Fruit fly (Drosophila melanogaster) whole organism, adult: ENCODE data around the gene CG18547.

Experiments used
- CG11617 ChIP-seq: fragments of 200-800 bp; sonication (Bioruptor generic); optimal IDR thresholded peaks from 2 replicates; lab custom pipeline; 2017; ENCODE audit warnings: mild to moderate bottlenecking, missing biosample characterization, missing genetic modification reagents, missing genetic modification characterization
- CG12768 ChIP-seq: fragments of 200-800 bp; sonication (Bioruptor generic); optimal IDR thresholded peaks from 2 replicates; lab custom pipeline; 2017; ENCODE audit warnings: missing biosample characterization, missing genetic modification characterization, mild to moderate bottlenecking, moderate library complexity, missing genetic modification reagents
- CG14711 ChIP-seq: fragments of 200-800 bp; sonication (Bioruptor generic); optimal IDR thresholded peaks from 2 replicates; lab custom pipeline; 2018; ENCODE audit warnings: missing biosample characterization, mild to moderate bottlenecking, missing genetic modification characterization, moderate library complexity
- CG1620 ChIP-seq: fragments of 200-800 bp; sonication (Bioruptor generic); optimal IDR thresholded peaks from 2 replicates; lab custom pipeline; 2016; ENCODE audit warnings: missing biosample characterization, missing genetic modification characterization
- CG33017 ChIP-seq: fragments of 200-800 bp; sonication (Bioruptor generic); optimal IDR thresholded peaks from 2 replicates; lab custom pipeline; 2018; ENCODE audit warnings: missing biosample characterization, mild to moderate bottlenecking, missing genetic modification characterization, moderate library complexity
- CG5204 ChIP-seq: fragments of 200-800 bp; sonication (Bioruptor generic); optimal IDR thresholded peaks from 2 replicates; lab custom pipeline; 2016; ENCODE audit warnings: missing biosample characterization, missing genetic modification characterization
- CG7045 ChIP-seq: fragments of 200-800 bp; sonication (Bioruptor generic); optimal IDR thresholded peaks from 2 replicates; lab custom pipeline; 2017; ENCODE audit warnings: missing biosample characterization, mild to moderate bottlenecking, missing genetic modification characterization
- CG7101 ChIP-seq: fragments of 200-800 bp; sonication (Bioruptor generic); optimal IDR thresholded peaks from 2 replicates; lab custom pipeline; 2018; ENCODE audit warnings: missing biosample characterization, mild to moderate bottlenecking, missing genetic modification characterization, moderate library complexity
- Clk ChIP-seq: fragments of 200-800 bp; sonication (Bioruptor generic); optimal IDR thresholded peaks from 2 replicates; lab custom pipeline; 2017; ENCODE audit warnings: missing biosample characterization, missing genetic modification characterization
- Crg-1 ChIP-seq: fragments of 200-800 bp; sonication (Bioruptor generic); optimal IDR thresholded peaks from 2 replicates; lab custom pipeline; 2016; ENCODE audit warnings: missing biosample characterization, missing genetic modification characterization
- Hr96 ChIP-seq: fragments of 200-800 bp; sonication (Bioruptor generic); optimal IDR thresholded peaks from 2 replicates; lab custom pipeline; 2016; ENCODE audit warnings: missing biosample characterization, missing genetic modification characterization
- Mnt ChIP-seq: fragments of 200-800 bp; sonication (Bioruptor generic); optimal IDR thresholded peaks from 2 replicates; lab custom pipeline; 2016; ENCODE audit warnings: missing biosample characterization, mild to moderate bottlenecking, missing genetic modification characterization
- bab1 ChIP-seq: fragments of 200-800 bp; sonication (Bioruptor generic); optimal IDR thresholded peaks from 3 replicates; lab custom pipeline; 2019; ENCODE audit warnings: missing biosample characterization, mild to moderate bottlenecking, missing genetic modification characterization, moderate library complexity
- cic ChIP-seq: fragments of 200-800 bp; sonication (Bioruptor generic); optimal IDR thresholded peaks from 2 replicates; lab custom pipeline; 2017; ENCODE audit warnings: missing biosample characterization, mild to moderate bottlenecking, missing genetic modification characterization, moderate library complexity
- cnc ChIP-seq, 2 experiments: fragments of >200 bp; optimal IDR thresholded peaks; 2 replicates each; lab custom pipeline; 2017
- kay ChIP-seq: fragments of 200-800 bp; sonication (Bioruptor generic); peaks from one replicate; lab custom pipeline; 2016; ENCODE audit warnings: missing biosample characterization, missing genetic modification characterization, borderline replicate concordance
- ovo ChIP-seq: fragments of 200-800 bp; sonication (Bioruptor generic); optimal IDR thresholded peaks from 2 replicates; lab custom pipeline; 2016; ENCODE audit warnings: missing biosample characterization, missing genetic modification characterization
- pad ChIP-seq: fragments of 200-800 bp; sonication (Bioruptor generic); optimal IDR thresholded peaks from 3 replicates; lab custom pipeline; 2017; ENCODE audit warnings: missing biosample characterization, missing genetic modification characterization, mild to moderate bottlenecking, moderate library complexity, missing genetic modification reagents
- tj ChIP-seq: fragments of 200-800 bp; sonication (Bioruptor generic); optimal IDR thresholded peaks from 3 replicates; lab custom pipeline; 2017; ENCODE audit warnings: missing biosample characterization, mild to moderate bottlenecking, missing genetic modification characterization, moderate library complexity
- toe ChIP-seq: fragments of 200-800 bp; sonication (Bioruptor generic); optimal IDR thresholded peaks from 2 replicates; lab custom pipeline; 2016; ENCODE audit warnings: missing biosample characterization, missing genetic modification characterization

The CG18547 gene

DNA sequence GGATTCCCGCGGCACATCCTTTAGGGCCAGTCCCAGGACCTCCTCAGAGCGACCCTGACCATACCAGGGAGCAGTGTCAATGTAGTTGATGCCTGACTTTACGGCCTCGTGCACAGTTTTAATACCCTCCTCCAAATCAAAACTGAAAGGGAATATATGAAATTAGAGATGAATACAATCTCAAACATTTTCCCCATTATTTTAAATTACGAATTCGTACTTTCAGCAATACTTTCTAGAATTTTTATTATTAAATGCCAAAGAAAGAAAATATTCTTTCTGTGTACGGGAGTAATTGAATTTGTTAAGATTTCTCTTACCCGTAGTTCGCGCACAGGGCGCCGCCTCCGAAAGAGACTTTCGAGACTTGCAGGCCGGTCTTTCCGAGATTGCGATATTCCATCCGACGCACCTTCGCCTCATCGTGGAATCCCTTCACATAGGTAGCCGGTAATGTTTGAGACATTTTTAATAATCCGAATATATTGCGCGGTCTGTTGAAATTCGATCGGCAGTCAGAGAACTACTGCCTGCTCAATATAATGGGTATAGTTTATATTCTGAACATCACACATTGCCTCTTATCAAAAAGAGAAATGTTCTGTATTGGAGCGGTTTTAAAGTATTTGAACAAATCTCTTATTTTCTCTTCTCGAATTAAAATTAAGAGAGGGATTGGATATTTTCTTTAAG, at the start of gene CG18547:
Gene CG18547, minus strand, starts transcription at position 512 of the 693 bp plus-strand sequence.
- TF ChIP-seq kay (GFP tag; lab: Kevin White, UChicago) (no peak), CG33017 (tag; lab: Kevin White, UChicago) (no peak), bab1 (GFP tag; lab: Kevin White, UChicago) (no peak), CG14711 (tag; lab: Kevin White, UChicago) (peak; percentile 25), Hr96 (no peak), CG11617 (GFP tag; lab: Kevin White, UChicago) (no peak)

dm6 chr3R:12020987-12021386, 40.8 kb upstream of the CG18547 start:
- TF ChIP-seq pad (GFP tag; lab: Kevin White, UChicago): peak; percentile 85
- TF ChIP-seq bab1 (GFP tag; lab: Kevin White, UChicago): no peak
- no peak for TF ChIP-seq CG14711 (tag; lab: Kevin White, UChicago)
- TF ChIP-seq CG5204: no peak
- no peak for TF ChIP-seq ovo (GFP tag; lab: Kevin White, UChicago)
- TF ChIP-seq Hr96: no peak

DNA sequence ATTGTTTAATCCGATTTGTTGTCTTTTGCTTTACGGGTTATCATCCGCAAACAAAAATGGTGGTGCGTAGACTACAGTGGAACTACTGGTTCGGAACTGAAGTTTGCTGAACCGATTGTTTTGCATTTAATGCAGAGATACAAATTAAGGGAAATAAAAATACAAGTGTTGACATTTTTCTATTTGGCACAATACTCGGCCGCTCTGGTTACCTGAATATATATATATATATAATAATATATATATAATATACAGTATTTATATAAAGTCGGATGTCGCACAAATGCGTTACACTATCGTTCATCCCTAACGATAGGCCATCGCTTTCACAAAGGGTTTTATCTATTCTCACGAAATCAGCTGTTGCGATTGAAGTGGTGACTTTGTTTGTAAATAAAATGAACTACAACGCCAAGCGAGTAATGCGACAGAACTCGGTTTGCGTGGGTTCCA, 36.7 kb upstream of the CG18547 start, which contains the start of the genes DCAF12 and Spt3:
Gene DCAF12, minus strand, starts transcription at position 204 of the 453 bp plus-strand sequence.
Gene Spt3, plus strand, starts transcription at position 329 of the 453 bp plus-strand sequence.
- no peak for TF ChIP-seq CG1620 (GFP tag; lab: Kevin White, UChicago)
- peak; percentile 53 for TF ChIP-seq CG14711 (tag; lab: Kevin White, UChicago)
- TF ChIP-seq CG7101 (tag; lab: Kevin White, UChicago): peak; percentile 49
- TF ChIP-seq Mnt: peak; percentile 14
- TF ChIP-seq cic (GFP tag; lab: Kevin White, UChicago): no peak
- TF ChIP-seq Crg-1 (GFP tag; lab: Kevin White, UChicago): no peak
- peak; percentile 8 for TF ChIP-seq tj (GFP tag; lab: Kevin White, UChicago)
- peak; percentile 34 for TF ChIP-seq ovo (GFP tag; lab: Kevin White, UChicago)
- peak; percentile 54 for TF ChIP-seq CG11617 (GFP tag; lab: Kevin White, UChicago)
- peak; percentile 55 for TF ChIP-seq CG7045 (GFP tag; lab: Kevin White, UChicago)
- peak; percentile 48 for TF ChIP-seq CG12768 (GFP tag; lab: Kevin White, UChicago)
- TF ChIP-seq toe (GFP tag; lab: Kevin White, UChicago): peak; percentile 75
- peak; percentile 66 for TF ChIP-seq bab1 (GFP tag; lab: Kevin White, UChicago)
- no peak for TF ChIP-seq kay (GFP tag; lab: Kevin White, UChicago)
- TF ChIP-seq cnc (optimal IDR thresholded peaks at IDR 0.05; lab: Kevin White, UChicago): no peak
- TF ChIP-seq CG33017 (tag; lab: Kevin White, UChicago): peak; percentile 5
- TF ChIP-seq Clk (GFP tag; lab: Kevin White, UChicago): peak; percentile 32
- TF ChIP-seq Hr96: peak; percentile 47
- TF ChIP-seq pad (GFP tag; lab: Kevin White, UChicago): peak; percentile 47
- no peak for TF ChIP-seq CG5204

- TF ChIP-seq toe (GFP tag; lab: Kevin White, UChicago) (peak; percentile 94), CG5204 (peak; percentile 78), Mnt (peak; percentile 68), CG1620 (GFP tag; lab: Kevin White, UChicago) (peak; percentile 78), CG11617 (GFP tag; lab: Kevin White, UChicago) (peak; percentile 85), CG7045 (GFP tag; lab: Kevin White, UChicago) (peak; percentile 82), Clk (GFP tag; lab: Kevin White, UChicago) (peak; percentile 77), Crg-1 (GFP tag; lab: Kevin White, UChicago) (peak; percentile 72), pad (GFP tag; lab: Kevin White, UChicago) (peak; percentile 61), cic (GFP tag; lab: Kevin White, UChicago) (peak; percentile 14), kay (GFP tag; lab: Kevin White, UChicago) (no peak), CG33017 (tag; lab: Kevin White, UChicago) (peak; percentile 53), tj (GFP tag; lab: Kevin White, UChicago) (peak; percentile 64), ovo (GFP tag; lab: Kevin White, UChicago) (peak; percentile 66), Hr96 (peak; percentile 79), CG7101 (tag; lab: Kevin White, UChicago) (peak; percentile 79), CG12768 (GFP tag; lab: Kevin White, UChicago) (peak; percentile 75), CG14711 (tag; lab: Kevin White, UChicago) (peak; percentile 92), bab1 (GFP tag; lab: Kevin White, UChicago) (peak; percentile 78), cnc (optimal IDR thresholded peaks at IDR 0.05; lab: Kevin White, UChicago) (no peak)
Measured at dm6 chr3R:12010202-12010824, 30.1 kb upstream of the CG18547 start, which contains the start of the genes KLHL18 and GCC185. KLHL18 (minus strand) TSS chr3R:12010434. GCC185 (plus strand) TSS chr3R:12010772.

DNA sequence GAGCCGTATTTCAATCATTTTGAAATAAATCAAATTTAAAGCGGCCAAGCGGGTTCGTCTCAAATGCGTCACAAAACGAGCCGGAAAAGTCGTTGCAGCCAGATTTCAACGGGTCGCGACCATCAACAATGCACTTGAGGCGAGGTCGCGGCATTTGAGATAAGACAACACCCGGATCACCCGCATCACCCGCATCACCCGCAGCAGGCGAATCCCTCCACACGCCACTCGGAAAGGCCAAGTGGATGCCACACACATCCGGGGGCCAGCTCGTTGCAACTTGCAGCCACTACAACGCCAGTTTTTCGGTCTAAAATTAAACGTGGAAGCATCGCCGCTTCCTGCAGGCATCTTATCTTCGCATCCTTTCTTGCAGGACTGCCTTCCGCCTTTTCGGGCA, 26.2 kb upstream of the CG18547 start:
- no peak for TF ChIP-seq pad (GFP tag; lab: Kevin White, UChicago)
- no peak for TF ChIP-seq Clk (GFP tag; lab: Kevin White, UChicago)
- TF ChIP-seq CG14711 (tag; lab: Kevin White, UChicago): no peak
- TF ChIP-seq Crg-1 (GFP tag; lab: Kevin White, UChicago): no peak
- TF ChIP-seq kay (GFP tag; lab: Kevin White, UChicago): no peak
- no peak for TF ChIP-seq Hr96
- TF ChIP-seq CG12768 (GFP tag; lab: Kevin White, UChicago): no peak
- TF ChIP-seq toe (GFP tag; lab: Kevin White, UChicago): no peak
- TF ChIP-seq ovo (GFP tag; lab: Kevin White, UChicago): no peak
- no peak for TF ChIP-seq CG33017 (tag; lab: Kevin White, UChicago)
